Fruit fly (Drosophila melanogaster) whole organism, prepupa: ENCODE results near the gene CG44271.

Experiments used
- CG16779 ChIP-seq: fragments of 200-800 bp; sonication (Bioruptor generic); optimal IDR thresholded peaks from 3 replicates; lab custom pipeline; 2017; ENCODE audit warnings: missing biosample characterization, mild to moderate bottlenecking, missing genetic modification characterization
- CG31627 ChIP-seq: fragments of 200-800 bp; sonication (Bioruptor generic); optimal IDR thresholded peaks from 3 replicates; lab custom pipeline; 2016; ENCODE audit warnings: missing biosample characterization, missing genetic modification characterization
- Eip78C ChIP-seq: fragments of 200-800 bp; sonication (Bioruptor generic); peaks from one replicate; lab custom pipeline; 2016; ENCODE audit warnings: missing biosample characterization, missing genetic modification characterization
- OdsH ChIP-seq: fragments of 200-800 bp; sonication (Bioruptor generic); optimal IDR thresholded peaks from 3 replicates; lab custom pipeline; 2016; ENCODE audit warnings: missing biosample characterization, missing genetic modification characterization
- Sox102F ChIP-seq: fragments of 200-800 bp; sonication (Bioruptor generic); optimal IDR thresholded peaks from 2 replicates; lab custom pipeline; 2016; ENCODE audit warnings: missing biosample characterization, mild to moderate bottlenecking, missing genetic modification characterization
- dsx ChIP-seq: fragments of 200-800 bp; optimal IDR thresholded peaks from 3 replicates; lab custom pipeline; 2019; ENCODE audit warnings: missing biosample characterization, mild to moderate bottlenecking, missing genetic modification characterization, moderate library complexity; ENCODE audit not compliant: poor library complexity, severe bottlenecking
- salr ChIP-seq, 2 experiments: fragments of 200-800 bp; sonication (Bioruptor generic); optimal IDR thresholded peaks; 3 replicates each; lab custom pipeline; 2016 to 2018; ENCODE audit warnings: missing biosample characterization in 2 of 2, missing genetic modification characterization in 2 of 2, mild to moderate bottlenecking in 1 of 2

dm6 chr2L:6759528-6759927 is 11.8 kb upstream of the CG44271 start, which contains the start of gene CG11322:
- no peak for TF ChIP-seq CG16779 (tag; lab: Kevin White, UChicago)
- no peak for TF ChIP-seq dsx (GFP tag; lab: Kevin White, UChicago)
- no peak for TF ChIP-seq OdsH
- no peak for TF ChIP-seq Eip78C (GFP tag; lab: Kevin White, UChicago)
- TF ChIP-seq Sox102F (GFP tag; lab: Kevin White, UChicago) = no peak
- TF ChIP-seq CG31627 = no peak
- TF ChIP-seq salr (GFP tag; optimal IDR thresholded peaks at IDR 0.05; lab: Kevin White, UChicago) = no peak
